Worm (Caenorhabditis elegans) whole organism, young adult: Measurements from ENCODE around the gene F29B9.1.

Experiments
- pha-4 ChIP-seq: fragments of 150-350 bp; sonication (generic microtip); optimal IDR thresholded peaks from 2 replicates; lab custom pipeline; 2014; ENCODE audit warnings: missing biosample characterization, missing genetic modification reagents, missing genetic modification characterization
- snpc-4 ChIP-seq, 5 experiments: fragments of 150-350 bp in 1 of 5; sonication (generic microtip) in 4 of 5; optimal IDR thresholded peaks; 2 replicates each; lab custom pipeline; 2014 to 2018; ENCODE audit warnings: missing genetic modification characterization in 5 of 5, missing biosample characterization in 3 of 5, antibody characterized with exemption in 2 of 5, mild to moderate bottlenecking in 2 of 5, missing compliant biosample characterization in 2 of 5, missing genotype in 2 of 5, moderate library complexity in 2 of 5, missing genetic modification reagents in 1 of 5
- unc-62 ChIP-seq: fragments of 150-350 bp; optimal IDR thresholded peaks from 2 replicates; lab custom pipeline; 2014; ENCODE audit warnings: missing biosample characterization, missing genetic modification reagents, missing genetic modification characterization

DNA sequence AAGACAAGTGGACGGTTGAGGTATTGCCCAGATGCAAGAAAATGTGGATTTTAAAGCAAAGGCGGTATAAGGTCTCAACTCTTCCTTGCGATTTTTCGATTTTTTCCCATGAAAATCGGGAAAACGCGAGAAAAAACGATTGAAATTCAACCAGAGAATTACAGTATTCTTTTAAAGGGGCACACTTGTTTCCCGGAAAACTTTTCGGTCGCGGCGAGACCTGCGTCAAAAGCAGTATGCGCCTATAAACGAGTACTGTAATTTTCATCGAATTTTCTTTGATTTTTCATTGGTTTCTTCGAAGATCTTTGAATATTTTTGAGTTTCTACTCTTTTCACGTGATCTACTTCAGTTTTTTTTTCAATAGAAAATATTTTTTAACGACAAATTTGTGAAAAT lies 11.5 kb upstream of the F29B9.1 start:
- TF ChIP-seq unc-62 (GFP tag; lab: Kevin White, UChicago) (no peak), pha-4 (tag; lab: Kevin White, UChicago) (no peak), snpc-4 (GFP tag; optimal IDR thresholded peaks at IDR 0.05; lab: Kevin White, UChicago) (peak; percentile 39), snpc-4 (tag; optimal IDR thresholded peaks at IDR 0.05; lab: Kevin White, UChicago) (peak in 2 of 4 experiments; percentile 44 to 63)
